Fruit fly (Drosophila melanogaster): ENCODE data around the gene REPTOR-BP.
A peak's percentile ranks its signal among the peaks of the same experiment; 100 is the strongest.

Gene REPTOR-BP

dm6 chr2L:10298306-10298705 is 34.4 kb downstream of the REPTOR-BP start (continued):
- TF ChIP-seq HmgD (GFP tag; optimal IDR thresholded peaks at IDR 0.05): peak; percentile 59
- no peak for TF ChIP-seq Max (GFP tag; optimal IDR thresholded peaks at IDR 0.05)
- TF ChIP-seq Neu2 (GFP tag; optimal IDR thresholded peaks at IDR 0.05; ENCODE audit: borderline replicate concordance): no peak
- TF ChIP-seq CG10565 (GFP tag; optimal IDR thresholded peaks at IDR 0.05): no peak
- TF ChIP-seq Camta (GFP tag; optimal IDR thresholded peaks at IDR 0.05): no peak
- peak; percentile 88; the same call in 2 of the 3 replicates for TF ChIP-seq hb (GFP tag; IDR thresholded peaks at IDR 0.05; ENCODE audit: partially characterized antibody)
- TF ChIP-seq Dbx (GFP tag; IDR thresholded peaks at IDR 0.05): 0 out of 3 replicates have a peak, but pooled peaks have one; percentile 30
- no peak for TF ChIP-seq CG8388 (GFP tag; optimal IDR thresholded peaks at IDR 0.05)
- no peak for TF ChIP-seq zf30C (GFP tag; optimal IDR thresholded peaks at IDR 0.05)
- peak; percentile 67 for TF ChIP-seq HmgZ (tag; optimal IDR thresholded peaks at IDR 0.05)
- TF ChIP-seq CG16813 (GFP tag; IDR thresholded peaks at IDR 0.05; ENCODE audit: partially characterized antibody): peak; percentile 91
- TF ChIP-seq sim (GFP tag; IDR thresholded peaks at IDR 0.05): no peak
- TF ChIP-seq oc (tag; optimal IDR thresholded peaks at IDR 0.05): no peak
- TF ChIP-seq sens (GFP tag): no peak
- no peak for TF ChIP-seq p53 (GFP tag; optimal IDR thresholded peaks at IDR 0.05)
- no peak for TF ChIP-seq CG17361 (GFP tag; IDR thresholded peaks at IDR 0.05)
- TF ChIP-seq ab (GFP tag; optimal IDR thresholded peaks at IDR 0.05): no peak
- TF ChIP-seq sima (GFP tag; optimal IDR thresholded peaks at IDR 0.05): no peak
- TF ChIP-seq Lim3 (GFP tag; IDR thresholded peaks at IDR 0.05): no peak
- no peak for TF ChIP-seq CG10654 (GFP tag; optimal IDR thresholded peaks at IDR 0.05)
- TF ChIP-seq Spps (tag; optimal IDR thresholded peaks at IDR 0.05): no peak
- peak; percentile 0 for TF ChIP-seq CG8924 (tag; optimal IDR thresholded peaks at IDR 0.05)
- TF ChIP-seq CG2199 (GFP tag; IDR thresholded peaks at IDR 0.05): peak; percentile 98
- no peak for TF ChIP-seq sr (GFP tag; IDR thresholded peaks at IDR 0.05)
- TF ChIP-seq pfk (GFP tag; optimal IDR thresholded peaks at IDR 0.05): no peak
- no peak for TF ChIP-seq ro (GFP tag; IDR thresholded peaks at IDR 0.05)
- TF ChIP-seq CG10366 (GFP tag; IDR thresholded peaks at IDR 0.05): no peak
- no peak for TF ChIP-seq lmd (GFP tag; IDR thresholded peaks at IDR 0.05)
- TF ChIP-seq sd (tag; optimal IDR thresholded peaks at IDR 0.05): peak; percentile 95
- no peak for TF ChIP-seq so (GFP tag; IDR thresholded peaks at IDR 0.05)
- TF ChIP-seq onecut (GFP tag; IDR thresholded peaks at IDR 0.05): no peak
- no peak for TF ChIP-seq tx (GFP tag; optimal IDR thresholded peaks at IDR 0.05)
- TF ChIP-seq CG12155 (GFP tag; optimal IDR thresholded peaks at IDR 0.05): peak; percentile 91
- TF ChIP-seq Atf6 (GFP tag; IDR thresholded peaks at IDR 0.05): no peak
- TF ChIP-seq CG11093 (GFP tag; IDR thresholded peaks at IDR 0.05): no peak
- peak; percentile 58 for TF ChIP-seq Lhr (GFP tag; optimal IDR thresholded peaks at IDR 0.05)
- peak; percentile 29 for TF ChIP-seq CG10462 (GFP tag; optimal IDR thresholded peaks at IDR 0.05)
- no peak for TF ChIP-seq Oli (tag; optimal IDR thresholded peaks at IDR 0.05)
- no peak for TF ChIP-seq wdn (GFP tag; IDR thresholded peaks at IDR 0.05)
- TF ChIP-seq ewg (GFP tag; optimal IDR thresholded peaks at IDR 0.05): no peak
- no peak for TF ChIP-seq chn (GFP tag; optimal IDR thresholded peaks at IDR 0.05)
- peak; percentile 62 for TF ChIP-seq CG4617 (GFP tag; optimal IDR thresholded peaks at IDR 0.05; ENCODE audit: borderline replicate concordance)
- no peak for TF ChIP-seq CG1647 (GFP tag; optimal IDR thresholded peaks at IDR 0.05)
- TF ChIP-seq tgo (GFP tag; IDR thresholded peaks at IDR 0.05): no peak
- no peak for TF ChIP-seq Ets65A (GFP tag)
- TF ChIP-seq vfl (GFP tag; optimal IDR thresholded peaks at IDR 0.05): no peak
- no peak for TF ChIP-seq fru (optimal IDR thresholded peaks at IDR 0.05)
- no peak for TF ChIP-seq CG30403 (GFP tag; optimal IDR thresholded peaks at IDR 0.05)
- TF ChIP-seq CG4404 (GFP tag; IDR thresholded peaks at IDR 0.05): no peak
- no peak for TF ChIP-seq CkIIα-i1 (GFP tag; IDR thresholded peaks at IDR 0.05)
- TF ChIP-seq peb (GFP tag; IDR thresholded peaks at IDR 0.05): no peak
- TF ChIP-seq nau (GFP tag; optimal IDR thresholded peaks at IDR 0.05): no peak
- no peak for TF ChIP-seq dmrt99B (tag; optimal IDR thresholded peaks at IDR 0.05)
- peak; percentile 57 for TF ChIP-seq YL-1 (GFP tag; optimal IDR thresholded peaks at IDR 0.05)
